Worm (Caenorhabditis elegans): ENCODE data around the gene K10D11.4.

DNA sequence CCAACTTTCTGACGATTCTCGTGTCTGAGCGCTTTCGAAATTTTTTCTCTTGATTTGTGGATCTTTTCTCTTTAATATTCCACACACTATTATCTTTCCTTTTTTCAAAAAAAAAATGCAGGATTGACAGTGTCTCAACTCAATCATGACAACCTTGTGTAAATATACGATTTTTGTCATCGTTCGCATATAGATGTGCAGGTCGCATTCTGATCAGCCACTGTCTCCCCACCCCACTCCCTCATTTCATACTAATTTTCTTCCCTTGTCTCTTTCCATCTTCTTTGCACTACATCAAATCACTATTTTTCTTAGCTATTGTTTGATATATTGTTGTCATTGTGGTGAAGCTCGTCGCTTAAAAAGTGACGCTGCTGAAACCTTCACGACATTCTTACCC is 41.0 kb upstream of the K10D11.4 start:
- TF ChIP-seq W03F9.2 (tag; optimal IDR thresholded peaks at IDR 0.05), result no peak
- no peak for TF ChIP-seq dao-5 (tag; optimal IDR thresholded peaks at IDR 0.05)

All from whole organism, L4/young adult.